Worm (Caenorhabditis elegans): ENCODE results near the gene asp-4.
A peak's percentile ranks its signal among the peaks of the same experiment; 100 is the strongest.

The asp-4 gene

DNA sequence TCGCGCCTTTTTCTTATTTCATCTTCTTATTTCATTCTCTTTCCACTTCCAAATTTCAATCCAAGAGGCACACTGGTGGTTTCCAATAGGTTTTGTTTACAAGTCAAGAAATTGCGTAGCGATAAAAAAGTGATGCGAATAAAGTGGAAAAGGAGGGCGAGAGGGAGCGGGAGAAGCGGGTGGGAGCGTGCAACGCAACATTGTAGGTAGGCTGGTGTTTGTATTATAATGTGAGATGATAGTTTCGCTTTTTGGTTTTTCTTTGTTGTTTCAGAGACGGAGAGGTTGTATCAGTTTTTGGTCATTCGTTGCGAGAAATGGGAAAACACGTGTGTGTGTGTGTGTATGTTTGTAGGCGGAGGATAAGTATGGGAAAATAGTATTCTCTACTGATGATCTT lies 28.9 kb upstream of the asp-4 start:
- TF ChIP-seq cnd-1 (tag; optimal IDR thresholded peaks at IDR 0.05): no peak
- no peak for TF ChIP-seq lsy-2 (tag; optimal IDR thresholded peaks at IDR 0.05)
- TF ChIP-seq pha-4 (tag; optimal IDR thresholded peaks at IDR 0.05): no peak
- TF ChIP-seq ham-2 (GFP tag; optimal IDR thresholded peaks at IDR 0.05): no peak
- TF ChIP-seq lin-13 (tag; optimal IDR thresholded peaks at IDR 0.05): no peak
- no peak for TF ChIP-seq mep-1 (tag; optimal IDR thresholded peaks at IDR 0.05)
- no peak for TF ChIP-seq unc-120 (tag; optimal IDR thresholded peaks at IDR 0.05; ENCODE audit: poor library complexity, severe bottlenecking)
- TF ChIP-seq ztf-11 (tag; optimal IDR thresholded peaks at IDR 0.05): no peak
- TF ChIP-seq flh-1 (GFP tag; optimal IDR thresholded peaks at IDR 0.05): no peak
- no peak for TF ChIP-seq elt-1 (tag; optimal IDR thresholded peaks at IDR 0.05; ENCODE audit: borderline replicate concordance, insufficient read depth)
- TF ChIP-seq blmp-1 (tag; optimal IDR thresholded peaks at IDR 0.05): no peak
- TF ChIP-seq drap-1 (GFP tag; optimal IDR thresholded peaks at IDR 0.05): no peak
- TF ChIP-seq snpc-4 (tag; optimal IDR thresholded peaks at IDR 0.05): no peak
- no peak for TF ChIP-seq unc-39 (tag; optimal IDR thresholded peaks at IDR 0.05)
- TF ChIP-seq nhr-237 (tag; optimal IDR thresholded peaks at IDR 0.05): no peak
- TF ChIP-seq mls-2 (tag; optimal IDR thresholded peaks at IDR 0.05): no peak
- no peak for TF ChIP-seq nhr-2 (tag; optimal IDR thresholded peaks at IDR 0.05)
- no peak for TF ChIP-seq unc-62 (GFP tag; optimal IDR thresholded peaks at IDR 0.05)
- no peak for TF ChIP-seq ces-1 (GFP tag; optimal IDR thresholded peaks at IDR 0.05)

DNA sequence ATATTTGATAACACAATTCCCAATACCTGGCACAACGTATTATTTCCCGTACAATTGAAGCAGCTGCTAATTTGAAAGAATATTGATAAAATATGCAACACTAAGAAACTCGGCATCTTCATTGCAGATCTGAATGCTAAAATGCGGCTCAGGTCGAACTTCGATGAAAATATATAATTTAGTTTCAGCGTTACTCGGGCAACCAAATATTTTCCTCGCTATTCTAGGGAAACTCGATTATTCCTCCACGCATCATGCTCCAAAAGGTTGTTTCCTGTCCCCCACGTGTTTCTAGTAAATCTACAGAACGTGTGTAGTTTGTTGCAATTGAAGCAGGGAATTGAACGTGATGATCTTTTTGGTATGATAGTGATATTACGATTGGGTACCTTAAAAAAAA lies 27.8 kb upstream of the asp-4 start:
- TF ChIP-seq mep-1 (tag; optimal IDR thresholded peaks at IDR 0.05) (no peak), lin-13 (tag; optimal IDR thresholded peaks at IDR 0.05) (no peak)

DNA sequence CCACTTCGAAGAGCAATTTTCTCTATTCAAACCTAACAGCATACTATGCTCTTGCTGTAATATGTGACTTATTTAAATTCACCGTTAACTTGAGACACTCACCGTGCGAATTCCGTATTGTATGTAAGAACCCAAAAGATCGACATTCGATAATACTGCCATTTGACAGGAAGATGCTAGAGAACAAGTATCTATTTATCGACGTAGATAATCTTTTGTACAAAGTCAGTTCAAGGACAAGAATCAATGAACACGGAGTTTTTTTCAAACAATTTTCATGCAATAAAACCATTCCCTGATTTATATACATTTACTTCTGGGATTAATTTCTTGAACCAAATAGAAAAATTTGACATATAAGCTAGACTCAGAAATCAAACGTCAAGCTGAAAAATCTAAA lies 27.0 kb upstream of the asp-4 start, which contains the start of gene K08H2.7:
Gene K08H2.7, minus strand, starts transcription at position 173 of the 400 bp plus-strand sequence.
- TF ChIP-seq sem-2 (GFP tag; optimal IDR thresholded peaks at IDR 0.05): no peak
- peak; percentile 38 for TF ChIP-seq elt-1 (tag; optimal IDR thresholded peaks at IDR 0.05; ENCODE audit: borderline replicate concordance, insufficient read depth)

ce11 chrX:13247614-13248013 lies 26.4 kb upstream of the asp-4 start:
- TF ChIP-seq M03D4.4 (tag; optimal IDR thresholded peaks at IDR 0.05): no peak
- no peak for TF ChIP-seq bed-3 (GFP tag; optimal IDR thresholded peaks at IDR 0.05)
- no peak for TF ChIP-seq nhr-237 (tag; optimal IDR thresholded peaks at IDR 0.05)
- TF ChIP-seq hlh-1 (tag; optimal IDR thresholded peaks at IDR 0.05): no peak
- TF ChIP-seq mab-5 (tag; optimal IDR thresholded peaks at IDR 0.05): no peak
- TF ChIP-seq elt-3 (tag; optimal IDR thresholded peaks at IDR 0.05): no peak
- no peak for TF ChIP-seq nhr-12 (tag; optimal IDR thresholded peaks at IDR 0.05)
- TF ChIP-seq nhr-28 (tag; optimal IDR thresholded peaks at IDR 0.05): no peak
- no peak for TF ChIP-seq blmp-1 (tag; optimal IDR thresholded peaks at IDR 0.05)
- no peak for TF ChIP-seq flh-1 (GFP tag; optimal IDR thresholded peaks at IDR 0.05)
- TF ChIP-seq unc-39 (tag; optimal IDR thresholded peaks at IDR 0.05): no peak
- no peak for TF ChIP-seq lsy-2 (tag; optimal IDR thresholded peaks at IDR 0.05)
- TF ChIP-seq nhr-2 (tag; optimal IDR thresholded peaks at IDR 0.05): no peak
- no peak for TF ChIP-seq snpc-4 (tag; optimal IDR thresholded peaks at IDR 0.05)
- no peak for TF ChIP-seq elt-1 (tag; optimal IDR thresholded peaks at IDR 0.05; ENCODE audit: borderline replicate concordance, insufficient read depth)
- no peak for TF ChIP-seq ztf-11 (tag; optimal IDR thresholded peaks at IDR 0.05)

ce11 chrX:13246668-13247358 lies 25.6 kb upstream of the asp-4 start:
- TF ChIP-seq ces-1 (GFP tag; optimal IDR thresholded peaks at IDR 0.05) (peak; percentile 99), zip-8 (tag; optimal IDR thresholded peaks at IDR 0.05) (no peak)

- TF ChIP-seq nhr-76 (tag; optimal IDR thresholded peaks at IDR 0.05) (no peak), bed-3 (GFP tag; optimal IDR thresholded peaks at IDR 0.05) (no peak), flh-1 (GFP tag; optimal IDR thresholded peaks at IDR 0.05) (no peak), lin-13 (tag; optimal IDR thresholded peaks at IDR 0.05) (no peak), zip-8 (tag; optimal IDR thresholded peaks at IDR 0.05) (no peak)
These were observed 23.8 kb upstream of the asp-4 start, which contains the start of gene hpl-1 for ce11 chrX:13245090-13245489. Gene hpl-1 (plus strand): TSS chrX:13245390.
